Worm (Caenorhabditis elegans) whole organism, L3 larva: ENCODE measurements around the gene mig-39.

Experiments
- ZK546.5 ChIP-seq: sonication (generic microtip); optimal IDR thresholded peaks from 2 replicates; lab custom pipeline; 2017; ENCODE audit warnings: missing biosample characterization, missing genetic modification characterization
- ama-1 ChIP-seq: fragments of 150-350 bp; optimal IDR thresholded peaks from 2 replicates; lab custom pipeline; 2018
- ceh-16 ChIP-seq: sonication (generic microtip); optimal IDR thresholded peaks from 2 replicates; lab custom pipeline; 2017; ENCODE audit warnings: missing biosample characterization, missing genetic modification characterization
- ceh-82 ChIP-seq: fragments of 150-350 bp; optimal IDR thresholded peaks from 2 replicates; lab custom pipeline; 2014; ENCODE audit warnings: missing biosample characterization, missing genetic modification characterization
- daf-12 ChIP-seq: fragments of 150-350 bp; optimal IDR thresholded peaks from 2 replicates; lab custom pipeline; 2014; ENCODE audit warnings: missing biosample characterization, missing genetic modification reagents, missing genetic modification characterization
- elt-1 ChIP-seq: fragments of 150-350 bp; optimal IDR thresholded peaks from 2 replicates; lab custom pipeline; 2014; ENCODE audit warnings: missing biosample characterization, missing genetic modification characterization
- eor-1 ChIP-seq, 2 experiments: fragments of 150-350 bp; optimal IDR thresholded peaks; 2 replicates each; lab custom pipeline; 2014 to 2018; ENCODE audit warnings: missing biosample characterization in 2 of 2, missing genetic modification characterization in 2 of 2
- fkh-2 ChIP-seq: fragments of 150-350 bp; optimal IDR thresholded peaks from 2 replicates; lab custom pipeline; 2014; ENCODE audit warnings: missing biosample characterization, missing genetic modification reagents, missing genetic modification characterization
- fos-1 ChIP-seq: fragments of 150-350 bp; optimal IDR thresholded peaks from 2 replicates; lab custom pipeline; 2014; ENCODE audit warnings: missing biosample characterization, missing genetic modification characterization
- jun-1 ChIP-seq: fragments of 150-350 bp; optimal IDR thresholded peaks from 2 replicates; lab custom pipeline; 2014; ENCODE audit warnings: missing biosample characterization, missing genetic modification reagents, missing genetic modification characterization
- lsy-12 ChIP-seq: sonication (generic microtip); optimal IDR thresholded peaks from 2 replicates; lab custom pipeline; 2016; ENCODE audit warnings: mild to moderate bottlenecking, missing genetic modification characterization, missing compliant biosample characterization
- mml-1 ChIP-seq: fragments of 150-350 bp; sonication (generic microtip); optimal IDR thresholded peaks from 3 replicates; lab custom pipeline; 2014; ENCODE audit warnings: missing biosample characterization, missing genetic modification characterization
- nfya-1 ChIP-seq: sonication (generic microtip); optimal IDR thresholded peaks from 2 replicates; lab custom pipeline; 2017; ENCODE audit warnings: missing genetic modification characterization, mild to moderate bottlenecking, missing compliant biosample characterization, antibody characterized with exemption, moderate library complexity; ENCODE audit not compliant: insufficient read depth
- nhr-12 ChIP-seq: fragments of 150-350 bp; optimal IDR thresholded peaks from 2 replicates; lab custom pipeline; 2014; ENCODE audit warnings: missing biosample characterization, missing genetic modification characterization
- nhr-23 ChIP-seq: fragments of 150-350 bp; optimal IDR thresholded peaks from 2 replicates; lab custom pipeline; 2014; ENCODE audit warnings: missing biosample characterization, missing genetic modification reagents, missing genetic modification characterization
- nhr-237 ChIP-seq: fragments of 150-350 bp; optimal IDR thresholded peaks from 2 replicates; lab custom pipeline; 2014; ENCODE audit warnings: missing biosample characterization, missing genetic modification characterization
- nhr-25 ChIP-seq: sonication (generic microtip); optimal IDR thresholded peaks from 2 replicates; lab custom pipeline; 2017; ENCODE audit warnings: missing biosample characterization, missing genetic modification characterization
- nhr-28 ChIP-seq: fragments of 150-350 bp; optimal IDR thresholded peaks from 2 replicates; lab custom pipeline; 2014; ENCODE audit warnings: missing biosample characterization, missing genetic modification characterization
- nhr-43 ChIP-seq: sonication (generic microtip); optimal IDR thresholded peaks from 2 replicates; lab custom pipeline; 2016; ENCODE audit warnings: mild to moderate bottlenecking, missing genetic modification characterization, missing compliant biosample characterization; ENCODE audit not compliant: poor library complexity, severe bottlenecking
- nhr-67 ChIP-seq: fragments of 150-350 bp; optimal IDR thresholded peaks from 2 replicates; lab custom pipeline; 2014; ENCODE audit warnings: missing biosample characterization, missing genetic modification characterization
- nhr-76 ChIP-seq: fragments of 150-350 bp; sonication (generic microtip); optimal IDR thresholded peaks from 5 replicates; lab custom pipeline; 2014; ENCODE audit warnings: missing biosample characterization, missing genetic modification characterization
- pha-4 ChIP-seq: fragments of 150-350 bp; optimal IDR thresholded peaks from 2 replicates; lab custom pipeline; 2014; ENCODE audit warnings: missing biosample characterization, missing genetic modification reagents, missing genetic modification characterization
- sea-2 ChIP-seq: fragments of 150-350 bp; sonication (generic microtip); optimal IDR thresholded peaks from 4 replicates; lab custom pipeline; 2014; ENCODE audit warnings: missing biosample characterization, missing genetic modification reagents, missing genetic modification characterization
- skn-1 ChIP-seq: fragments of 150-350 bp; optimal IDR thresholded peaks from 2 replicates; lab custom pipeline; 2014; ENCODE audit warnings: missing biosample characterization, missing genetic modification characterization
- snpc-4 ChIP-seq: fragments of 150-350 bp; optimal IDR thresholded peaks from 2 replicates; lab custom pipeline; 2014; ENCODE audit warnings: missing biosample characterization, missing genetic modification characterization
- unc-39 ChIP-seq: sonication (generic microtip); optimal IDR thresholded peaks from 4 replicates; lab custom pipeline; 2017; ENCODE audit warnings: missing biosample characterization, missing genetic modification characterization
- unc-62 ChIP-seq: fragments of 150-350 bp; sonication (generic microtip); optimal IDR thresholded peaks from 4 replicates; lab custom pipeline; 2014; ENCODE audit warnings: missing biosample characterization, missing genetic modification reagents, missing genetic modification characterization
- zag-1 ChIP-seq: fragments of 150-350 bp; optimal IDR thresholded peaks from 2 replicates; lab custom pipeline; 2014; ENCODE audit warnings: missing biosample characterization, missing genetic modification characterization
- ztf-11 ChIP-seq: fragments of 150-350 bp; optimal IDR thresholded peaks from 2 replicates; lab custom pipeline; 2014; ENCODE audit warnings: missing biosample characterization, missing genetic modification characterization
- ztf-4 ChIP-seq: fragments of 150-350 bp; optimal IDR thresholded peaks from 2 replicates; lab custom pipeline; 2014; ENCODE audit warnings: missing biosample characterization, missing genetic modification characterization

Gene mig-39

DNA sequence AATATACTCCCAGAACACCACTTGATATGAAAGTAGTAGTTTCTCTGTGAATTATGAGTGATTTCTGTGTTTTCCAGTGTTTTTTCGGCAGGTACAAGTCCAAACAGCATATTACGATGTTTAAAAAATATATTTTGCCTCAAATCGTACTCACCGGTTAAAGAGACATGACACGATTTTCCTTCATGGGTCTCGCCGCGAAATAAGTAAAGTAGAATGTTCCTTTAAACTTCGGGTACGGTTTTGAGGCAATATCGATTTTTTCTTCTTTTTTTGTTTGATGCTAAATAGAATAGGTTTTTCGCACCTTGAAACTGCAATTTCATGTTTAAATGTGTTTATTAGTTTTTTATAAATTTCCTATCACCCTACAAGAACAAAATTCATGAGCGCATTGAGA lies 25.1 kb downstream of the mig-39 start:
- TF ChIP-seq ama-1 (lab: Kevin White, UChicago) (no peak), sea-2 (GFP tag; lab: Kevin White, UChicago) (no peak), nhr-43 (tag; lab: Kevin White, UChicago) (no peak), snpc-4 (tag; lab: Kevin White, UChicago) (no peak)

DNA sequence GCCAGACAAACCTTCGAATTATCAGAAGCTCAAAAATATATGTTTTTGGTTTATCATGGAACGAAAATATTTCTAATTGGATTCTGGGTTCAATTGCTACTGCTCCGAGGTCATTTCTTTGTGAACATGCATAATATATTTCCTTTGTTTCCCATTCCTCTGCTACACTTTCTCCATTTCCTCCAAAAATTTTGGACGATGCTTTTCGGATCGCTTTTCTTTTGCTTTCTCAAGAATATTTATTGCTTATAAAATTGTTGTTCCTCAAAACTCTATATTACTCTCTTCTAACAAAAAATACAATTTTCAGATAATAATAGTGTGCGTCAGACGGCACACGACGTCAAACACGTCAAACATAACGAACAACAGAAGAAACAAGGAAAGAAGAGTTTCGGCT lies 27.9 kb downstream of the mig-39 start, which contains the start of gene pac-1:
Gene pac-1, plus strand, starts transcription at position 301 of the 400 bp plus-strand sequence.
- no peak for TF ChIP-seq unc-62
- TF ChIP-seq zag-1: no peak
- TF ChIP-seq unc-39 (tag; lab: Kevin White, UChicago): no peak

- TF ChIP-seq nhr-23 (tag; lab: Kevin White, UChicago) (peak; percentile 76), eor-1 (tag; optimal IDR thresholded peaks at IDR 0.05; lab: Kevin White, UChicago) (no peak), nhr-25 (tag; lab: Kevin White, UChicago) (peak; percentile 39), ceh-82 (tag; lab: Kevin White, UChicago) (no peak), nfya-1 (tag; lab: Kevin White, UChicago) (peak; percentile 20), nhr-43 (tag; lab: Kevin White, UChicago) (peak; percentile 38)
Observed at ce11 chrIII:8503341-8503740, 36.5 kb downstream of the mig-39 start.

DNA sequence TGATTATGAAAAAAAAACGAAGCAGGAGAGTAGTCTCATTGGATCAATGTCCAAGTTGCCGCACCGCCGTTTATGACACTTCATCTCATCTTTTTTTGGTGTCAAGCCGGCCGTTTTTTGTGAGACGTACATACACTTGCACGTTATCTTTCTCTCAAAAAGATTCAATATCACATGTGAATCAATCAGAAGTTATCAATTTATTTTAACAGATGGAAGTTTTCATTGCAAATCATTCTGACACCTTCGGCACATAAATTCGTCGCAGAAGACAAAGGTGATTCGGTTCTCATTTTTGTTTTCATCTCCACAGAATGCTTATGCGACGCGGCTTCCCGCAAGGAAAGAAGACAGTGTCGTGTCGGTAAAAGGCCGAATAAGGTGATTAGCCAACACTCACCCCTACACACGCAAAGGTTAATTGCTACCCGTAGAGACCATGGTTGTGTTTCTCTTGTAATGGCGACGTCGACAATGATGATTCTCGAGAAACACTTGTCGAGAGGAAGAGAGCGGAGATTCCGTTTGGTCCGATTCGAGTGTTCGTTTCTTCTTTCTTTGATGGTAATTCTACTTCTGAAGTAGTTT lies 37.4 kb downstream of the mig-39 start:
- TF ChIP-seq skn-1 (no peak), nhr-23 (tag; lab: Kevin White, UChicago) (peak; percentile 19), nhr-25 (tag; lab: Kevin White, UChicago) (peak; percentile 52)

ce11 chrIII:8506348-8506747 lies 39.5 kb downstream of the mig-39 start:
- TF ChIP-seq ztf-11 (tag; lab: Kevin White, UChicago) (no peak), pha-4 (tag; lab: Kevin White, UChicago) (peak; percentile 25)

- no peak for TF ChIP-seq nhr-28 (tag; lab: Kevin White, UChicago)
- no peak for TF ChIP-seq zag-1
- no peak for TF ChIP-seq mml-1 (tag; lab: Kevin White, UChicago)
- TF ChIP-seq ZK546.5 (tag; lab: Kevin White, UChicago): no peak
- TF ChIP-seq nhr-12 (tag; lab: Kevin White, UChicago): no peak
- no peak for TF ChIP-seq ceh-82 (tag; lab: Kevin White, UChicago)
- no peak for TF ChIP-seq nhr-67
- TF ChIP-seq jun-1 (tag; lab: Kevin White, UChicago): no peak
- no peak for TF ChIP-seq daf-12
- no peak for TF ChIP-seq ztf-4 (tag; lab: Kevin White, UChicago)
- no peak for TF ChIP-seq ceh-16 (tag; lab: Kevin White, UChicago)
- TF ChIP-seq nhr-237 (tag; lab: Kevin White, UChicago): no peak
- no peak for TF ChIP-seq lsy-12 (tag; lab: Kevin White, UChicago)
- TF ChIP-seq nhr-76 (tag; lab: Kevin White, UChicago): no peak
- no peak for TF ChIP-seq skn-1
- no peak for TF ChIP-seq elt-1 (tag; lab: Kevin White, UChicago)
- TF ChIP-seq nhr-25 (tag; lab: Kevin White, UChicago): no peak
- no peak for TF ChIP-seq fkh-2 (tag; lab: Kevin White, UChicago)
- no peak for TF ChIP-seq snpc-4 (tag; lab: Kevin White, UChicago)
- TF ChIP-seq fos-1 (tag; lab: Kevin White, UChicago): no peak
Observed at ce11 chrIII:8509218-8509617, 42.4 kb downstream of the mig-39 start.
